Fruit fly (Drosophila melanogaster) whole organism, embryonic: ENCODE data around the gene CG2993.

Source experiments
- Adf1 ChIP-seq: fragments of 200-800 bp; sonication (Bioruptor generic); IDR thresholded peaks from 2 replicates; pipeline ENCODE4 v1.3.6; 2022; ENCODE audit warnings: missing biosample characterization, missing genetic modification characterization
- Aef1 ChIP-seq: fragments of 200-800 bp; sonication (Bioruptor generic); IDR thresholded peaks from 3 replicates; pipeline ENCODE4 v1.3.6; 2022; ENCODE audit warnings: missing biosample characterization, missing genetic modification characterization
- Antp ChIP-seq: fragments of 200-800 bp; sonication (Bioruptor generic); optimal IDR thresholded peaks from 3 replicates; lab custom pipeline; 2016; ENCODE audit warnings: missing biosample characterization, missing genetic modification characterization
- Atf6 ChIP-seq: fragments of 200-800 bp; sonication (Bioruptor generic); IDR thresholded peaks from 2 replicates; pipeline ENCODE4 v1.3.6; 2022; ENCODE audit warnings: missing biosample characterization, missing genetic modification characterization
- CG10462 ChIP-seq: fragments of 200-800 bp; sonication (Bioruptor generic); optimal IDR thresholded peaks from 2 replicates; lab custom pipeline; 2016; ENCODE audit warnings: missing biosample characterization, missing genetic modification characterization
- CG11456 ChIP-seq: fragments of 200-800 bp; sonication (Bioruptor generic); IDR thresholded peaks from 3 replicates; pipeline ENCODE4 v1.3.6; 2022; ENCODE audit warnings: missing biosample characterization, missing genetic modification characterization
- CG14014 ChIP-seq: fragments of 200-800 bp; sonication (Bioruptor generic); IDR thresholded peaks from 2 replicates; pipeline ENCODE4 v1.3.6; 2022; ENCODE audit warnings: missing biosample characterization, missing genetic modification characterization
- CG14441 ChIP-seq: fragments of 200-800 bp; sonication (Bioruptor generic); IDR thresholded peaks from 2 replicates; pipeline ENCODE4 v1.3.6; 2022; ENCODE audit warnings: missing biosample characterization, missing genetic modification characterization
- CG15011 ChIP-seq: fragments of 200-800 bp; sonication (Bioruptor generic); optimal IDR thresholded peaks from 3 replicates; lab custom pipeline; 2018; ENCODE audit warnings: missing biosample characterization, mild to moderate bottlenecking, missing genetic modification characterization
- CG1529 ChIP-seq: fragments of 200-800 bp; sonication (Bioruptor generic); optimal IDR thresholded peaks from 3 replicates; lab custom pipeline; 2018; ENCODE audit warnings: missing biosample characterization, missing genetic modification characterization
- CG15479 ChIP-seq: fragments of 200-800 bp; sonication (Bioruptor generic); optimal IDR thresholded peaks from 3 replicates; lab custom pipeline; 2019; ENCODE audit warnings: missing biosample characterization, mild to moderate bottlenecking, missing genetic modification characterization, moderate library complexity
- CG1602 ChIP-seq: fragments of 200-800 bp; sonication (Bioruptor generic); optimal IDR thresholded peaks from 3 replicates; lab custom pipeline; 2016; ENCODE audit warnings: missing biosample characterization, missing genetic modification characterization
- CG17361 ChIP-seq: fragments of 200-800 bp; sonication (Bioruptor generic); IDR thresholded peaks from 3 replicates; pipeline ENCODE4 v1.3.6; 2022; ENCODE audit warnings: missing biosample characterization, missing genetic modification characterization
- CG17802 ChIP-seq: fragments of 200-800 bp; sonication (Bioruptor generic); optimal IDR thresholded peaks from 2 replicates; lab custom pipeline; 2018; ENCODE audit warnings: missing biosample characterization, mild to moderate bottlenecking, missing genetic modification characterization, moderate library complexity
- CG18262 ChIP-seq: fragments of 200-800 bp; optimal IDR thresholded peaks from 3 replicates; lab custom pipeline; 2019; ENCODE audit warnings: missing biosample characterization, mild to moderate bottlenecking, missing genetic modification characterization, moderate library complexity
- CG31365 ChIP-seq: fragments of 200-800 bp; sonication (Bioruptor generic); optimal IDR thresholded peaks from 2 replicates; lab custom pipeline; 2018; ENCODE audit warnings: missing biosample characterization, mild to moderate bottlenecking, missing genetic modification characterization
- CG3281 ChIP-seq: fragments of 200-800 bp; sonication (Bioruptor generic); optimal IDR thresholded peaks from 3 replicates; lab custom pipeline; 2017; ENCODE audit warnings: missing biosample characterization, mild to moderate bottlenecking, missing genetic modification characterization
- CG34376 ChIP-seq: fragments of 200-800 bp; sonication (Bioruptor generic); optimal IDR thresholded peaks from 2 replicates; lab custom pipeline; 2018; ENCODE audit warnings: missing biosample characterization, mild to moderate bottlenecking, missing genetic modification characterization
- CG6854 ChIP-seq: fragments of 200-800 bp; sonication (Bioruptor generic); optimal IDR thresholded peaks from 3 replicates; lab custom pipeline; 2017; ENCODE audit warnings: missing biosample characterization, mild to moderate bottlenecking, missing genetic modification characterization
- Camta ChIP-seq: fragments of 200-800 bp; sonication (Bioruptor generic); optimal IDR thresholded peaks from 2 replicates; lab custom pipeline; 2016; ENCODE audit warnings: missing biosample characterization, missing genetic modification characterization
- CkIIα-i1 ChIP-seq: fragments of 200-800 bp; sonication (Bioruptor generic); IDR thresholded peaks from 2 replicates; pipeline ENCODE4 v1.3.6; 2022; ENCODE audit warnings: missing biosample characterization, missing genetic modification characterization
- D ChIP-seq, 2 experiments: fragments of 200-800 bp in 1 of 2; fragments of >200 bp in 1 of 2; sonication (Bioruptor generic) in 1 of 2; optimal IDR thresholded peaks; 2 replicates in 1 of 2; 3 replicates in 1 of 2; lab custom pipeline; 2017; ENCODE audit warnings: mild to moderate bottlenecking in 1 of 2, missing biosample characterization in 1 of 2, missing genetic modification characterization in 1 of 2, missing genetic modification reagents in 1 of 2
- Doc2 ChIP-seq: fragments of 200-800 bp; sonication (Bioruptor generic); IDR thresholded peaks from 2 replicates; pipeline ENCODE4 v1.3.6; 2022; ENCODE audit warnings: missing biosample characterization, missing genetic modification characterization
- Fer2 ChIP-seq: fragments of 200-800 bp; sonication (Bioruptor generic); optimal IDR thresholded peaks from 2 replicates; lab custom pipeline; 2018; ENCODE audit warnings: missing biosample characterization, mild to moderate bottlenecking, missing genetic modification characterization, moderate library complexity
- GATAe ChIP-seq: fragments of 200-800 bp; sonication (Bioruptor generic); conservative IDR thresholded peaks from 2 replicates; pipeline ENCODE4 v1.3.6; 2022; ENCODE audit warnings: missing biosample characterization, missing genetic modification characterization
- H15 ChIP-seq: fragments of 200-800 bp; sonication (Bioruptor generic); IDR thresholded peaks from 3 replicates; pipeline ENCODE4 v1.3.6; 2022; ENCODE audit warnings: missing biosample characterization, missing genetic modification characterization
- MBD-R2 ChIP-seq: fragments of 200-800 bp; sonication (Bioruptor generic); IDR thresholded peaks from 2 replicates; pipeline ENCODE4 v1.3.6; 2022; ENCODE audit warnings: missing biosample characterization, missing genetic modification characterization
- MTF-1 ChIP-seq: fragments of 200-800 bp; sonication (Bioruptor generic); optimal IDR thresholded peaks from 2 replicates; lab custom pipeline; 2018; ENCODE audit warnings: missing biosample characterization, mild to moderate bottlenecking, missing genetic modification characterization, borderline replicate concordance
- Max ChIP-seq: fragments of 200-800 bp; sonication (Bioruptor generic); optimal IDR thresholded peaks from 2 replicates; lab custom pipeline; 2016; ENCODE audit warnings: missing biosample characterization, mild to moderate bottlenecking, missing genetic modification characterization
- Meics ChIP-seq: fragments of 200-800 bp; sonication (Bioruptor generic); optimal IDR thresholded peaks from 2 replicates; lab custom pipeline; 2017; ENCODE audit warnings: missing biosample characterization, mild to moderate bottlenecking, missing genetic modification characterization
- NC2β ChIP-seq: fragments of 200-800 bp; sonication (Bioruptor generic); optimal IDR thresholded peaks from 2 replicates; lab custom pipeline; 2016; ENCODE audit warnings: missing biosample characterization, missing genetic modification characterization
- Oaz ChIP-seq: fragments of 200-800 bp; sonication (Bioruptor generic); IDR thresholded peaks from 2 replicates; pipeline ENCODE4 v1.3.6; 2022; ENCODE audit warnings: missing biosample characterization, missing genetic modification characterization
- Sox100B ChIP-seq: fragments of 200-800 bp; sonication (Bioruptor generic); optimal IDR thresholded peaks from 3 replicates; lab custom pipeline; 2018; ENCODE audit warnings: missing biosample characterization, mild to moderate bottlenecking, missing genetic modification characterization
- al ChIP-seq: fragments of 200-800 bp; sonication (Bioruptor generic); IDR thresholded peaks from 2 replicates; pipeline ENCODE4 v1.3.6; 2022; ENCODE audit warnings: missing biosample characterization, missing genetic modification characterization
- ase ChIP-seq: fragments of 200-800 bp; sonication (Bioruptor generic); IDR thresholded peaks from 3 replicates; pipeline ENCODE4 v1.3.6; 2022; ENCODE audit warnings: missing biosample characterization, missing genetic modification characterization
- corto ChIP-seq: fragments of 200-800 bp; sonication (Bioruptor generic); optimal IDR thresholded peaks from 2 replicates; lab custom pipeline; 2016; ENCODE audit warnings: missing biosample characterization, mild to moderate bottlenecking, missing genetic modification characterization, moderate library complexity
- dimm ChIP-seq: fragments of 200-800 bp; sonication (Bioruptor generic); IDR thresholded peaks from 2 replicates; pipeline ENCODE4 v1.3.6; 2022; ENCODE audit warnings: missing biosample characterization, missing genetic modification characterization
- h ChIP-seq: fragments of >200 bp; optimal IDR thresholded peaks from 2 replicates; lab custom pipeline; 2017
- ham ChIP-seq: fragments of 200-800 bp; sonication (Bioruptor generic); IDR thresholded peaks from 2 replicates; pipeline ENCODE4 v1.3.6; 2022; ENCODE audit warnings: missing biosample characterization, missing genetic modification characterization
- inv ChIP-seq: fragments of 200-800 bp; sonication (Bioruptor generic); IDR thresholded peaks from 2 replicates; pipeline ENCODE4 v1.3.6; 2022; ENCODE audit warnings: missing biosample characterization, missing genetic modification characterization; ENCODE audit not compliant: partially characterized antibody
- jumu ChIP-seq: fragments of 200-800 bp; sonication (Bioruptor generic); optimal IDR thresholded peaks from 3 replicates; lab custom pipeline; 2016; ENCODE audit warnings: missing biosample characterization, missing genetic modification characterization
- lab ChIP-seq: fragments of 200-800 bp; sonication (Bioruptor generic); optimal IDR thresholded peaks from 3 replicates; lab custom pipeline; 2017; ENCODE audit warnings: missing biosample characterization, missing genetic modification characterization, mild to moderate bottlenecking, moderate library complexity, missing genetic modification reagents
- mirr ChIP-seq: fragments of 200-800 bp; sonication (Bioruptor generic); optimal IDR thresholded peaks from 3 replicates; lab custom pipeline; 2018; ENCODE audit warnings: missing biosample characterization, mild to moderate bottlenecking, missing genetic modification characterization
- otp ChIP-seq: fragments of 200-800 bp; sonication (Bioruptor generic); IDR thresholded peaks from 3 replicates; pipeline ENCODE4, ENCODE4 v1.3.6; 2022; ENCODE audit warnings: missing biosample characterization, missing genetic modification characterization
- p53 ChIP-seq: fragments of 200-800 bp; sonication (Bioruptor generic); optimal IDR thresholded peaks from 2 replicates; lab custom pipeline; 2016; ENCODE audit warnings: missing biosample characterization, missing genetic modification characterization
- peb ChIP-seq: fragments of 200-800 bp; sonication (Bioruptor generic); IDR thresholded peaks from 2 replicates; pipeline ENCODE4 v1.3.6; 2022; ENCODE audit warnings: missing biosample characterization, missing genetic modification characterization
- pros ChIP-seq: fragments of 200-800 bp; sonication (Bioruptor generic); optimal IDR thresholded peaks from 3 replicates; lab custom pipeline; 2019; ENCODE audit warnings: missing biosample characterization, mild to moderate bottlenecking, missing genetic modification characterization, moderate library complexity
- slbo ChIP-seq: fragments of 200-800 bp; sonication (Bioruptor generic); IDR thresholded peaks from 2 replicates; pipeline ENCODE4 v1.3.6; 2022; ENCODE audit warnings: missing biosample characterization, missing genetic modification characterization
- usp ChIP-seq: fragments of >200 bp; optimal IDR thresholded peaks from 2 replicates; lab custom pipeline; 2017; ENCODE audit warnings: missing biosample characterization, missing genetic modification characterization
- wdn ChIP-seq: fragments of 200-800 bp; sonication (Bioruptor generic); IDR thresholded peaks from 2 replicates; pipeline ENCODE4 v1.3.6; 2022; ENCODE audit warnings: missing biosample characterization, missing genetic modification characterization
- zfh1 ChIP-seq: fragments of 200-800 bp; sonication (Bioruptor generic); IDR thresholded peaks from 3 replicates; pipeline ENCODE4 v1.3.6; 2022; ENCODE audit warnings: missing biosample characterization, missing genetic modification characterization

CG2993 gene

dm6 chr3R:7813981-7814529, 4.2 kb upstream of the CG2993 start, which contains the start of gene CG34384 (continued):
- no peak for TF ChIP-seq CG17802
- no peak for TF ChIP-seq Adf1 (GFP tag; lab: Robert Waterston, UW)
- TF ChIP-seq CG15479 (GFP tag; lab: Kevin White, UChicago), result no peak
- no peak for TF ChIP-seq GATAe (GFP tag; lab: Robert Waterston, UW)
- TF ChIP-seq Camta (GFP tag; lab: Kevin White, UChicago), result peak; percentile 46
- TF ChIP-seq Oaz (GFP tag; lab: Robert Waterston, UW), result no peak
- TF ChIP-seq ase (GFP tag; lab: Robert Waterston, UW), result 0 out of 3 replicates have a peak, but pooled peaks have one; percentile 42
- no peak for TF ChIP-seq wdn (GFP tag; lab: Robert Waterston, UW)
- TF ChIP-seq CG15011 (GFP tag; lab: Kevin White, UChicago), result peak; percentile 64
- no peak for TF ChIP-seq pros (GFP tag; lab: Kevin White, UChicago)
- no peak for TF ChIP-seq inv (GFP tag; lab: Robert Waterston, UW)
- no peak for TF ChIP-seq mirr (GFP tag; lab: Kevin White, UChicago)
- no peak for TF ChIP-seq H15 (GFP tag; lab: Robert Waterston, UW)
- TF ChIP-seq Meics (GFP tag; lab: Kevin White, UChicago), result peak; percentile 83
- peak; percentile 35 for TF ChIP-seq CG1602 (GFP tag; lab: Kevin White, UChicago)
- no peak for TF ChIP-seq p53 (GFP tag; lab: Kevin White, UChicago)
- peak; percentile 39 for TF ChIP-seq Max (GFP tag; lab: Kevin White, UChicago)
- TF ChIP-seq corto (GFP tag; lab: Kevin White, UChicago), result no peak
- TF ChIP-seq CG18262 (tag; lab: Kevin White, UChicago), result peak; percentile 75
- TF ChIP-seq Atf6 (GFP tag; lab: Robert Waterston, UW), result 0 out of 2 replicates have a peak, but pooled peaks have one; percentile 32
- no peak for TF ChIP-seq al (GFP tag; lab: Robert Waterston, UW)
- no peak for TF ChIP-seq usp (GFP tag; lab: Kevin White, UChicago)
- TF ChIP-seq CkIIα-i1 (GFP tag; lab: Robert Waterston, UW), result no peak
- no peak for TF ChIP-seq CG10462
- no peak for TF ChIP-seq D (optimal IDR thresholded peaks at IDR 0.05; lab: Kevin White, UChicago)
- TF ChIP-seq D (GFP tag; optimal IDR thresholded peaks at IDR 0.05; lab: Kevin White, UChicago), result peak; percentile 59
- TF ChIP-seq CG3281 (GFP tag; lab: Kevin White, UChicago), result peak; percentile 80
- TF ChIP-seq Sox100B (GFP tag; lab: Kevin White, UChicago), result peak; percentile 73
- 0 out of 2 replicates have a peak, but pooled peaks have one; percentile 11 for TF ChIP-seq CG14014 (GFP tag; lab: Robert Waterston, UW)
- TF ChIP-seq h (lab: Kevin White, UChicago), result no peak
- TF ChIP-seq Antp (GFP tag; lab: Kevin White, UChicago), result peak; percentile 40
- no peak for TF ChIP-seq MBD-R2 (GFP tag; lab: Robert Waterston, UW)
- TF ChIP-seq jumu (GFP tag; lab: Kevin White, UChicago), result peak; percentile 45
- TF ChIP-seq CG14441 (GFP tag; lab: Robert Waterston, UW), result peak; percentile 33; the same call in 1 of the 2 replicates
- peak; percentile 74 for TF ChIP-seq lab
- TF ChIP-seq dimm, result no peak
- TF ChIP-seq CG1529 (GFP tag; lab: Kevin White, UChicago), result no peak
- TF ChIP-seq Doc2 (GFP tag; lab: Robert Waterston, UW), result no peak
- no peak for TF ChIP-seq zfh1 (GFP tag; lab: Robert Waterston, UW)
- no peak for TF ChIP-seq otp (GFP tag; lab: Robert Waterston, UW)
- TF ChIP-seq slbo (GFP tag; lab: Robert Waterston, UW), result peak; percentile 55
- TF ChIP-seq NC2β (GFP tag; lab: Kevin White, UChicago), result peak; percentile 22
- TF ChIP-seq Aef1 (GFP tag; lab: Robert Waterston, UW), result peak; percentile 9; the same call in 1 of the 3 replicates
- no peak for TF ChIP-seq peb (GFP tag; lab: Robert Waterston, UW)
- no peak for TF ChIP-seq MTF-1 (GFP tag; lab: Kevin White, UChicago)
- peak; percentile 65 for TF ChIP-seq CG6854 (GFP tag; lab: Kevin White, UChicago)
- TF ChIP-seq Fer2, result peak; percentile 25
- no peak for TF ChIP-seq ham (GFP tag; lab: Robert Waterston, UW)
- peak; percentile 80 for TF ChIP-seq CG34376 (GFP tag; lab: Kevin White, UChicago)
- no peak for TF ChIP-seq CG31365 (tag; lab: Kevin White, UChicago)
- peak; percentile 87 for TF ChIP-seq CG17361 (GFP tag; lab: Robert Waterston, UW)
- 0 out of 3 replicates have a peak, but pooled peaks have one; percentile 68 for TF ChIP-seq CG11456
